Worm (Caenorhabditis elegans): ENCODE results near the gene met-2.

- no peak for TF ChIP-seq tab-1 (GFP tag; IDR thresholded peaks at IDR 0.05)
- no peak for TF ChIP-seq T22C8.4 (GFP tag; IDR thresholded peaks at IDR 0.05)
- no peak for TF ChIP-seq ztf-23 (GFP tag; IDR thresholded peaks at IDR 0.05)
- TF ChIP-seq ztf-29 (GFP tag; IDR thresholded peaks at IDR 0.05) = no peak
- TF ChIP-seq klf-2 (GFP tag; conservative IDR thresholded peaks at IDR 0.05) = no peak
- no peak for TF ChIP-seq flt-1 (GFP tag; IDR thresholded peaks at IDR 0.05)
- TF ChIP-seq cog-1 (tag; optimal IDR thresholded peaks at IDR 0.05) = no peak
- no peak for TF ChIP-seq med-1 (GFP tag; optimal IDR thresholded peaks at IDR 0.05; ENCODE audit: insufficient read depth)
- TF ChIP-seq ref-1 (GFP tag; conservative IDR thresholded peaks at IDR 0.05) = no peak
Observed at ce11 chrIII:8375000-8375399, at the start of gene met-2.

Data from whole organism, midembryonic.